Fruit fly (Drosophila melanogaster) whole organism, embryonic: ENCODE results near the gene Ccz1.

Experiments
- Blimp-1 ChIP-seq: fragments of 200-800 bp; sonication (Bioruptor generic); optimal IDR thresholded peaks from 3 replicates; lab custom pipeline; 2018; ENCODE audit warnings: missing biosample characterization, missing genetic modification characterization, mild to moderate bottlenecking, moderate library complexity, missing genetic modification reagents
- CG11247 ChIP-seq: fragments of 200-800 bp; sonication (Bioruptor generic); IDR thresholded peaks from 2 replicates; pipeline ENCODE4 v1.3.6; 2022; ENCODE audit warnings: missing biosample characterization, missing genetic modification characterization
- CG16815 ChIP-seq: fragments of 200-800 bp; sonication (Bioruptor generic); optimal IDR thresholded peaks from 3 replicates; lab custom pipeline; 2017; ENCODE audit warnings: missing biosample characterization, mild to moderate bottlenecking, missing genetic modification characterization
- CG43689 ChIP-seq: fragments of 200-800 bp; sonication (Bioruptor generic); IDR thresholded peaks from 2 replicates; pipeline ENCODE4 v1.3.6; 2022; ENCODE audit warnings: missing biosample characterization, missing genetic modification characterization
- Sin3A ChIP-seq: fragments of >200 bp; optimal IDR thresholded peaks from 2 replicates; lab custom pipeline; 2018
- Six4 ChIP-seq: fragments of 200-800 bp; sonication (Bioruptor generic); optimal IDR thresholded peaks from 2 replicates; lab custom pipeline; 2016; ENCODE audit warnings: missing biosample characterization, missing genetic modification characterization
- Sox102F ChIP-seq: fragments of 200-800 bp; sonication (Bioruptor generic); optimal IDR thresholded peaks from 2 replicates; lab custom pipeline; 2018; ENCODE audit warnings: missing biosample characterization, mild to moderate bottlenecking, missing genetic modification characterization, moderate library complexity
- Xrp1 ChIP-seq: fragments of 200-800 bp; sonication (Bioruptor generic); IDR thresholded peaks from 2 replicates; pipeline ENCODE4 v1.3.6; 2022; ENCODE audit warnings: missing biosample characterization, missing genetic modification characterization
- cato ChIP-seq: fragments of 200-800 bp; sonication (Bioruptor generic); optimal IDR thresholded peaks from 2 replicates; lab custom pipeline; 2016; ENCODE audit warnings: missing biosample characterization, missing genetic modification characterization, borderline replicate concordance
- gsb-n ChIP-seq: fragments of 200-800 bp; sonication (Bioruptor generic); optimal IDR thresholded peaks from 3 replicates; lab custom pipeline; 2018; ENCODE audit warnings: missing biosample characterization, mild to moderate bottlenecking, missing genetic modification characterization
- usp ChIP-seq: fragments of >200 bp; optimal IDR thresholded peaks from 2 replicates; lab custom pipeline; 2017; ENCODE audit warnings: missing biosample characterization, missing genetic modification characterization
- zfh2 ChIP-seq: fragments of 200-800 bp; sonication (Bioruptor generic); optimal IDR thresholded peaks from 2 replicates; lab custom pipeline; 2016; ENCODE audit warnings: missing biosample characterization, missing genetic modification characterization

dm6 chr3L:3947301-3947941 is 48.5 kb upstream of the Ccz1 start, which contains the start of gene CG10853:
- TF ChIP-seq CG11247 (GFP tag; lab: Robert Waterston, UW) (no peak), CG16815 (GFP tag; lab: Kevin White, UChicago) (no peak), cato (GFP tag; lab: Kevin White, UChicago) (no peak), zfh2 (GFP tag; lab: Kevin White, UChicago) (no peak), Six4 (GFP tag; lab: Kevin White, UChicago) (no peak), Sin3A (no peak), Xrp1 (GFP tag; lab: Robert Waterston, UW) (no peak), CG43689 (GFP tag; lab: Robert Waterston, UW) (no peak), Blimp-1 (GFP tag; lab: Kevin White, UChicago) (no peak), usp (no peak), gsb-n (no peak), Sox102F (no peak)
